Worm (Caenorhabditis elegans) whole organism, L1 larva: ENCODE data around the gene nuaf-1.

ENCODE experiments used
- alr-1 ChIP-seq: fragments of 200-800 bp; sonication (Bioruptor generic); optimal IDR thresholded peaks from 2 replicates; lab custom pipeline; 2018; ENCODE audit warnings: borderline replicate concordance, mild to moderate bottlenecking, missing genetic modification characterization, missing compliant biosample characterization
- ama-1 ChIP-seq: fragments of 150-350 bp; optimal IDR thresholded peaks from 2 replicates; lab custom pipeline; 2014
- hpl-2 ChIP-seq: fragments of 150-350 bp; optimal IDR thresholded peaks from 2 replicates; lab custom pipeline; 2014; ENCODE audit warnings: missing biosample characterization, missing genetic modification reagents, missing genetic modification characterization
- jun-1 ChIP-seq: fragments of 150-350 bp; optimal IDR thresholded peaks from 2 replicates; lab custom pipeline; 2014; ENCODE audit warnings: missing biosample characterization, missing genetic modification reagents, missing genetic modification characterization
- lir-3 ChIP-seq: sonication (generic microtip); optimal IDR thresholded peaks from 2 replicates; lab custom pipeline; 2016; ENCODE audit warnings: mild to moderate bottlenecking, missing genetic modification characterization, moderate library complexity, missing compliant biosample characterization; ENCODE audit not compliant: poor library complexity
- mdl-1 ChIP-seq, 2 experiments: fragments of 150-350 bp; optimal IDR thresholded peaks; 2 replicates each; lab custom pipeline; 2014 to 2017; ENCODE audit warnings: missing biosample characterization in 2 of 2, missing genetic modification characterization in 2 of 2, inconsistent platforms in 1 of 2
- mep-1 ChIP-seq: fragments of 150-350 bp; optimal IDR thresholded peaks from 2 replicates; lab custom pipeline; 2014; ENCODE audit warnings: missing biosample characterization, missing genetic modification characterization
- nhr-237 ChIP-seq: fragments of 150-350 bp; optimal IDR thresholded peaks from 2 replicates; lab custom pipeline; 2014; ENCODE audit warnings: missing biosample characterization, missing genetic modification characterization
- nhr-47 ChIP-seq: sonication (generic microtip); optimal IDR thresholded peaks from 2 replicates; lab custom pipeline; 2016; ENCODE audit warnings: mild to moderate bottlenecking, missing genetic modification characterization, moderate library complexity, missing compliant biosample characterization
- nhr-76 ChIP-seq: sonication (generic microtip); optimal IDR thresholded peaks from 2 replicates; lab custom pipeline; 2017; ENCODE audit warnings: missing biosample characterization, missing genetic modification characterization
- unc-130 ChIP-seq: fragments of 150-350 bp; optimal IDR thresholded peaks from 2 replicates; lab custom pipeline; 2017; ENCODE audit warnings: missing biosample characterization, missing genetic modification characterization, inconsistent platforms

DNA sequence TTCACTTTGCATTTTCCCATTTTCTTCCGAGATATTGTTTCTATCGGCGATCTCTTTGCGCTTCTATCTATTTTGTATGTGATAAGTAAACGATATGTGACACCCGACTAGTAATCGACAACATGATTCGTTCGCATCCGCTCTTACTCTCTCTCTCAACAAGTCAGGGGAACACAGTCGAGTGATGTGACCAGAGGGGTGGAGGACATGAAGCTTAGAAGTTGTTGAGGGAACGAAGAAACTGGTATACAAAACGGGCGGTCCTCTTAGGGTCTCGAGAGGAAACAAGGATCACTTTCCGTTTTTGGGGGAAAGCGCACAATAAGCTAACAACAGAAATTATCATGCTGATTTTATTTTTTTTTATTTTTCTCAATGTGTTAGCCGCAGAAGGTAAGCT is 24.7 kb upstream of the nuaf-1 start, which contains the start of gene F53F4.4:
- TF ChIP-seq ama-1 (lab: Kevin White, UChicago) (no peak), jun-1 (tag; lab: Kevin White, UChicago) (no peak), hpl-2 (GFP tag; lab: Kevin White, UChicago) (no peak), nhr-47 (tag; lab: Kevin White, UChicago) (no peak), nhr-237 (tag; lab: Kevin White, UChicago) (no peak), mep-1 (tag; lab: Kevin White, UChicago) (no peak), unc-130 (tag; lab: Kevin White, UChicago) (no peak), nhr-76 (tag; lab: Kevin White, UChicago) (no peak), lir-3 (no peak), alr-1 (tag; lab: Kevin White, UChicago) (no peak), mdl-1 (tag; optimal IDR thresholded peaks at IDR 0.05; lab: Kevin White, UChicago) (no peak)
